Fruit fly (Drosophila melanogaster): ENCODE data around the gene alphaTub85E.

DNA sequence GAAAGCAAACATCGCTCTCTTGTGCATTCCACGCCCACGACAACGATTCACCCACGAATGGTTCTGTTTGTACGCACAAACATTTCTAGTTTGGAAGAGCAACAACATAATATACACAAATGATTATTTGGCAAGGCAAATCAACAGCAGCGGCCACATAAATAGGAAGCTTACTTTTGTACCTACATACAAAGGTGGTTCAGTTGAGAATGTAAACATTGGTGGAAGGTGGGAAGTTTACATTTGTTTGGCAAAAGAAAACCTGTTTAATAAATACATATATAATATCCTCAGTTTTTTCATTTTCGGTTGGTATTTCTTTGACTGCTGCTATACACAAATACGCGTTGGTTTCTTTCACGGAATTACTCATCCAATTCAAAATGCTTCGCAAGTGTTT lies 30.5 kb downstream of the alphaTub85E start:
- TF ChIP-seq Hr78 (GFP tag; optimal IDR thresholded peaks at IDR 0.05) (no peak), psq (GFP tag; optimal IDR thresholded peaks at IDR 0.05) (peak; percentile 32), sage (GFP tag; optimal IDR thresholded peaks at IDR 0.05) (no peak), sv (GFP tag; optimal IDR thresholded peaks at IDR 0.05) (peak; percentile 91), Myc (optimal IDR thresholded peaks at IDR 0.05) (no peak), dl (GFP tag; optimal IDR thresholded peaks at IDR 0.05; ENCODE audit: insufficient read depth in 1 of 2, partially characterized antibody in 2 of 2) (no peak), dsf (GFP tag; optimal IDR thresholded peaks at IDR 0.05; ENCODE audit: borderline replicate concordance) (peak; percentile 39), usp (GFP tag; optimal IDR thresholded peaks at IDR 0.05) (no peak), lola (GFP tag; optimal IDR thresholded peaks at IDR 0.05) (no peak), pan (optimal IDR thresholded peaks at IDR 0.05) (no peak), Dfd (GFP tag; optimal IDR thresholded peaks at IDR 0.05) (no peak), br (GFP tag; optimal IDR thresholded peaks at IDR 0.05) (peak; percentile 37), fru (GFP tag; optimal IDR thresholded peaks at IDR 0.05) (peak; percentile 23), Abd-B (GFP tag; optimal IDR thresholded peaks at IDR 0.05) (no peak)
